Fruit fly (Drosophila melanogaster) whole organism, prepupa: ENCODE data around the gene plh.

Experiments
- CG10631 ChIP-seq: fragments of 200-800 bp; sonication (Bioruptor generic); optimal IDR thresholded peaks from 2 replicates; lab custom pipeline; 2016; ENCODE audit warnings: missing biosample characterization, missing genetic modification characterization
- CG11762 ChIP-seq: fragments of 200-800 bp; sonication (Bioruptor generic); optimal IDR thresholded peaks from 3 replicates; lab custom pipeline; 2016; ENCODE audit warnings: missing biosample characterization, missing genetic modification characterization; ENCODE audit not compliant: insufficient read depth
- CG16779 ChIP-seq: fragments of 200-800 bp; sonication (Bioruptor generic); optimal IDR thresholded peaks from 3 replicates; lab custom pipeline; 2017; ENCODE audit warnings: missing biosample characterization, mild to moderate bottlenecking, missing genetic modification characterization
- CG6808 ChIP-seq: fragments of 200-800 bp; sonication (Bioruptor generic); optimal IDR thresholded peaks from 3 replicates; lab custom pipeline; 2017; ENCODE audit warnings: missing biosample characterization, missing genetic modification characterization, mild to moderate bottlenecking, moderate library complexity, missing genetic modification reagents
- CG7368 ChIP-seq: fragments of 200-800 bp; sonication (Bioruptor generic); optimal IDR thresholded peaks from 3 replicates; lab custom pipeline; 2016; ENCODE audit warnings: missing biosample characterization, missing genetic modification characterization
- Eip93F ChIP-seq: fragments of 200-800 bp; sonication (Bioruptor generic); optimal IDR thresholded peaks from 2 replicates; lab custom pipeline; 2016; ENCODE audit warnings: missing biosample characterization, mild to moderate bottlenecking, missing genetic modification characterization
- Lpt ChIP-seq: fragments of 200-800 bp; sonication (Bioruptor generic); optimal IDR thresholded peaks from 3 replicates; lab custom pipeline; 2016; ENCODE audit warnings: missing biosample characterization, missing genetic modification characterization
- Met ChIP-seq: fragments of 200-800 bp; sonication (Bioruptor generic); optimal IDR thresholded peaks from 3 replicates; lab custom pipeline; 2016; ENCODE audit warnings: missing biosample characterization, missing genetic modification characterization
- Sox15 ChIP-seq: fragments of 200-800 bp; sonication (Bioruptor generic); optimal IDR thresholded peaks from 3 replicates; lab custom pipeline; 2016; ENCODE audit warnings: missing biosample characterization, missing genetic modification characterization
- acj6 ChIP-seq: fragments of 200-800 bp; sonication (Bioruptor generic); optimal IDR thresholded peaks from 3 replicates; lab custom pipeline; 2016; ENCODE audit warnings: missing biosample characterization, missing genetic modification characterization
- dac ChIP-seq: fragments of 200-800 bp; sonication (Bioruptor generic); optimal IDR thresholded peaks from 2 replicates; lab custom pipeline; 2017; ENCODE audit warnings: missing biosample characterization, mild to moderate bottlenecking, missing genetic modification characterization
- esn ChIP-seq: fragments of 200-800 bp; sonication (Bioruptor generic); optimal IDR thresholded peaks from 2 replicates; lab custom pipeline; 2016; ENCODE audit warnings: missing biosample characterization, mild to moderate bottlenecking, missing genetic modification characterization, moderate library complexity
- pdm3 ChIP-seq: fragments of 200-800 bp; sonication (Bioruptor generic); optimal IDR thresholded peaks from 3 replicates; lab custom pipeline; 2016; ENCODE audit warnings: missing biosample characterization, missing genetic modification characterization
- salr ChIP-seq, 2 experiments: fragments of 200-800 bp; sonication (Bioruptor generic); optimal IDR thresholded peaks; 3 replicates each; lab custom pipeline; 2016 to 2018; ENCODE audit warnings: missing biosample characterization in 2 of 2, missing genetic modification characterization in 2 of 2, mild to moderate bottlenecking in 1 of 2

- TF ChIP-seq Met (GFP tag; lab: Kevin White, UChicago): no peak
- no peak for TF ChIP-seq CG10631
- TF ChIP-seq CG7368 (GFP tag; lab: Kevin White, UChicago): no peak
- TF ChIP-seq dac (GFP tag; lab: Kevin White, UChicago): no peak
- TF ChIP-seq salr (GFP tag; optimal IDR thresholded peaks at IDR 0.05; lab: Kevin White, UChicago): no peak
- TF ChIP-seq acj6: no peak
- no peak for TF ChIP-seq esn
- TF ChIP-seq Sox15 (GFP tag; lab: Kevin White, UChicago): no peak
- TF ChIP-seq CG16779 (tag; lab: Kevin White, UChicago): no peak
- TF ChIP-seq CG6808 (GFP tag; lab: Kevin White, UChicago): no peak
- TF ChIP-seq Lpt (GFP tag; lab: Kevin White, UChicago): no peak
- no peak for TF ChIP-seq Eip93F
- no peak for TF ChIP-seq pdm3 (GFP tag; lab: Kevin White, UChicago)
- TF ChIP-seq CG11762 (GFP tag; lab: Kevin White, UChicago): no peak
Measured at dm6 chr3R:5020287-5020686, 9.5 kb upstream of the plh start.
